Fruit fly (Drosophila melanogaster): ENCODE data around the gene mRpL3.

Gene mRpL3

DNA sequence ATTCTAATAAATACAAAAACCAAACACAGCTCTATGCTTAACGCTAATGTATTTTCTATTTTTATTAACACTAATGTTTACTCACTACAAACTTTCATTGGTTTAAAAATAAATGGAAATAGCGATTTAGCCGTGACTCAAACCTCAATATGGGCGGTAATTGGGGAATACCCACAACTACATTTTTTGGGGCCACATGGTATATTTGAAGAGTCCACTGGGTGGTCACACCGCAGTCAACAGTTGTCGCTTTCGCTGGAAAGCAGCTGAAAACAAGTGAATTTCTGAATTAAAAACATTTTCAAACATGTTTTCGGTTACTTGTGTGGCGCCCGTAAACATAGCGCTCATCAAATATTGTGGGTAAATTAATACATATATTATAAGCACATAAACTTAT, 12.1 kb upstream of the mRpL3 start, which contains the start of gene Mvd:
Gene Mvd (plus strand): TSS at position 222 of the 400 bp plus-strand sequence.
- TF ChIP-seq psq (optimal IDR thresholded peaks at IDR 0.05) (no peak), h (optimal IDR thresholded peaks at IDR 0.05) (no peak), Myc (optimal IDR thresholded peaks at IDR 0.05) (no peak), Sin3A (optimal IDR thresholded peaks at IDR 0.05) (no peak), insv (optimal IDR thresholded peaks at IDR 0.05) (no peak), ttk (optimal IDR thresholded peaks at IDR 0.05) (no peak)

- TF ChIP-seq psq (optimal IDR thresholded peaks at IDR 0.05) (no peak), insv (optimal IDR thresholded peaks at IDR 0.05) (no peak)
Observed at dm6 chrX:15756018-15756417, 5.0 kb upstream of the mRpL3 start, which contains the start of gene CG8260. TSS of gene CG8260 (plus strand) at chrX:15756318.

dm6 chrX:15758692-15759240, 2.3 kb upstream of the mRpL3 start:
- no peak for TF ChIP-seq h (optimal IDR thresholded peaks at IDR 0.05)
- no peak for TF ChIP-seq psq (optimal IDR thresholded peaks at IDR 0.05)

dm6 chrX:15759752-15760446, 1.1 kb upstream of the mRpL3 start:
- no peak for TF ChIP-seq h (optimal IDR thresholded peaks at IDR 0.05)
- TF ChIP-seq Myc (optimal IDR thresholded peaks at IDR 0.05): no peak
- no peak for TF ChIP-seq ttk (optimal IDR thresholded peaks at IDR 0.05)
- no peak for TF ChIP-seq psq (optimal IDR thresholded peaks at IDR 0.05)
- no peak for TF ChIP-seq Sin3A (optimal IDR thresholded peaks at IDR 0.05)
- TF ChIP-seq insv (optimal IDR thresholded peaks at IDR 0.05): no peak

dm6 chrX:15761298-15761640, 221 bp downstream of the mRpL3 start:
- TF ChIP-seq ttk (optimal IDR thresholded peaks at IDR 0.05): no peak
- no peak for TF ChIP-seq insv (optimal IDR thresholded peaks at IDR 0.05)
- no peak for TF ChIP-seq psq (optimal IDR thresholded peaks at IDR 0.05)
- no peak for TF ChIP-seq Myc (optimal IDR thresholded peaks at IDR 0.05)
- TF ChIP-seq Sin3A (optimal IDR thresholded peaks at IDR 0.05): no peak
- TF ChIP-seq h (optimal IDR thresholded peaks at IDR 0.05): no peak

- TF ChIP-seq Myc (optimal IDR thresholded peaks at IDR 0.05) (no peak), h (optimal IDR thresholded peaks at IDR 0.05) (no peak), psq (optimal IDR thresholded peaks at IDR 0.05) (no peak), Sin3A (optimal IDR thresholded peaks at IDR 0.05) (no peak), insv (optimal IDR thresholded peaks at IDR 0.05) (no peak), ttk (optimal IDR thresholded peaks at IDR 0.05) (no peak)
Observed at dm6 chrX:15762723-15763122, 1.7 kb downstream of the mRpL3 start, which contains the start of gene Polr3A. TSS of gene Polr3A (plus strand) at chrX:15762956.

dm6 chrX:15766395-15766866, 5.4 kb downstream of the mRpL3 start, which contains the start of gene CG8952:
TSS of gene CG8952 (minus strand) at chrX:15766445.
- TF ChIP-seq Myc (optimal IDR thresholded peaks at IDR 0.05): no peak
- no peak for TF ChIP-seq h (optimal IDR thresholded peaks at IDR 0.05)
- no peak for TF ChIP-seq ttk (optimal IDR thresholded peaks at IDR 0.05)
- no peak for TF ChIP-seq insv (optimal IDR thresholded peaks at IDR 0.05)
- no peak for TF ChIP-seq Sin3A (optimal IDR thresholded peaks at IDR 0.05)
- no peak for TF ChIP-seq psq (optimal IDR thresholded peaks at IDR 0.05)

DNA sequence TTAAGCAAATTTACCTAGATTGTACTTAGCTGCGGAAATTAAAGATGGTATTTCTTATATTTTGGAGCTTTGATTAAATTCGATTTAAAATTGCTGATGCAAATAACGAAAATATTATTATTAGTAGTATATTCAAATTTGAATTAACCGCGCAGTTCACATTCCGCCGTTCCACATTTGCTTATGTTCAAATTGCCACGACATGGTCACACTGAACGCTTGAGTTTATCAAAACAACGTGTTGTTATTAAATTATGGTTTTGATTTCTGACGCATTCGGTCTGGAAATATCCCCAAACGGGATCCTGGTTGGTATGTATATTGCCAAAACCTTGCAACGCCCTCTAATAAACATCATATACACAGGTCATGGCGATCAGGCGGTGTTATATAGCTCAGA, 8.4 kb downstream of the mRpL3 start, which contains the start of gene CG33172:
Gene CG33172 (plus strand): TSS at position 208 of the 400 bp plus-strand sequence.
- TF ChIP-seq insv (optimal IDR thresholded peaks at IDR 0.05): no peak
- no peak for TF ChIP-seq ttk (optimal IDR thresholded peaks at IDR 0.05)
- TF ChIP-seq Sin3A (optimal IDR thresholded peaks at IDR 0.05): no peak

- TF ChIP-seq ttk (optimal IDR thresholded peaks at IDR 0.05) (no peak), Sin3A (optimal IDR thresholded peaks at IDR 0.05) (no peak), Myc (optimal IDR thresholded peaks at IDR 0.05) (no peak), h (optimal IDR thresholded peaks at IDR 0.05) (no peak), insv (optimal IDR thresholded peaks at IDR 0.05) (no peak), psq (optimal IDR thresholded peaks at IDR 0.05) (no peak)
Observed at dm6 chrX:15772663-15773062, 11.6 kb downstream of the mRpL3 start, which contains the start of gene CG43672. TSS of gene CG43672 (plus strand) at chrX:15772963.

DNA sequence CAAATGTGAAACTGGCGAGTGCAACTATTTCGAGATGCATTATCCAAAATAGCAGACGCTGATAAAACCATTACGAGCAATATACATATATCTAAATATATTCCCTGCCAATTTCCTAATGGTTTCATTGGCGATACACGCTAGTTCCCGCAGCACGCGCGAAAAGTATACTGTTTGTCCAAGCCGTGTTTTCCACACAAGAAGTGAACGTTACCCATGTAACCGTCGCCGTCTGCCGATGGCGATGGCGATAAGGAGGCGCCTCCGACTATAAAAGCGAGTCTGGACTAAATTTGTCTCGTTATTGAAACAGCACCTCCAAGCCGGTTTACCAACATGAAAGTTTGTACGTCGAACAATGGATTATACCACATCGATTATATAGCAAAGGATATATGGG, 17.8 kb downstream of the mRpL3 start, which contains the start of gene CG43673:
Gene CG43673 (plus strand): TSS at position 301 of the 400 bp plus-strand sequence.
- TF ChIP-seq insv (optimal IDR thresholded peaks at IDR 0.05) (no peak), Sin3A (optimal IDR thresholded peaks at IDR 0.05) (no peak), h (optimal IDR thresholded peaks at IDR 0.05) (no peak), psq (optimal IDR thresholded peaks at IDR 0.05) (no peak)

dm6 chrX:15783610-15784009, 22.6 kb downstream of the mRpL3 start, which contains the start of gene Efhc1.1:
TSS of gene Efhc1.1 (minus strand) at chrX:15783710.
- TF ChIP-seq psq (optimal IDR thresholded peaks at IDR 0.05) (no peak), Myc (optimal IDR thresholded peaks at IDR 0.05) (no peak), Sin3A (optimal IDR thresholded peaks at IDR 0.05) (no peak), insv (optimal IDR thresholded peaks at IDR 0.05) (no peak)

DNA sequence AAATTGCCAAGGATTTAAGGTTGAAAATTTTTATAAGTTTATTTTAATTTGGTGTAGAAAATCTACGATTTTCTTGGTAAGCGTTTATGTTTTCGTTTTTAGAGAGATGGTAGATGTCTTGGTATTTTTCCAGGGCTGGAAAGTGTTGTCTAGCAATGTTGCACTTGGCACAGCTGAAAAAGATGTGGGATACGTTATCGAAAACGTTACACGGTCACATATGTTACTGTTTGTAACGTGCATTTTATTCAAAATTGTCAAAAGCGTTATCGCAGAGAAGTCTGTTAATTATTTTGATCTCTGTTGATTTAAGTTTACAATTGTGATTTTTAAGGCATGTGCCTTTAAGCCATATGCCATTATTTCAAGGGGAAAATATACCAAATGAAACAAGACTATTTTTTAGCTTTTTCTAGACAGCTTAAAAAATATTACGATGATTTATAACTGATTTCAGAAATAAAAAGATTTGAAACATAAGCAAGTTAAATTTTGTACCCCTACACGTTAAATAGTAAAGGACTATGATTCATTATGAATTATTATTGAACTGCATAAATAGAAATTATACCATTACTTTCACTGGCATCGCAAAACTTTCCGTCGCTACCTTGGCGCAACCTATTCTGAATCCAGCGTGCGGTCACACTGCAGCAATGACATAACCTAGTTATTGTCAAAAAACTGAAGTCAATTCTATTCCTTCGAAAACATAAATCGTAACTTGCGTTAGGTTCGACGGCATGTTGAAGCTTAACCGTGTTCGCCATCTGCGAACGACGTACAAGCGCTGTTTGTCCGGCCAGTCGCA, 24.6 kb downstream of the mRpL3 start, which contains the start of the genes Paf-AHalpha and mRpS30:
Gene Paf-AHalpha (minus strand): TSS at position 155 of the 811 bp plus-strand sequence.
Gene mRpS30 (plus strand): TSS at position 619 of the 811 bp plus-strand sequence.
- TF ChIP-seq ttk (optimal IDR thresholded peaks at IDR 0.05): no peak
- TF ChIP-seq h (optimal IDR thresholded peaks at IDR 0.05): no peak
- no peak for TF ChIP-seq Sin3A (optimal IDR thresholded peaks at IDR 0.05)
- no peak for TF ChIP-seq Myc (optimal IDR thresholded peaks at IDR 0.05)
- no peak for TF ChIP-seq psq (optimal IDR thresholded peaks at IDR 0.05)
- TF ChIP-seq insv (optimal IDR thresholded peaks at IDR 0.05): no peak

All from Kc167 (cell line).